Worm (Caenorhabditis elegans) whole organism, mixed stage, embryonic: ENCODE data around the gene T09B9.4.
A peak's percentile ranks its signal among the peaks of the same experiment; 100 is the strongest.

ENCODE experiments used
- cnd-1 ChIP-seq: fragments of 200-800 bp; sonication (Bioruptor generic); optimal IDR thresholded peaks from 2 replicates; lab custom pipeline; 2018; ENCODE audit warnings: mild to moderate bottlenecking, missing genetic modification characterization, missing compliant biosample characterization
- hlh-1 ChIP-seq: fragments of 150-350 bp; optimal IDR thresholded peaks from 2 replicates; lab custom pipeline; 2014; ENCODE audit warnings: missing biosample characterization, missing genetic modification reagents, missing genetic modification characterization
- mep-1 ChIP-seq: fragments of 150-350 bp; optimal IDR thresholded peaks from 2 replicates; lab custom pipeline; 2017; ENCODE audit warnings: missing biosample characterization, missing genetic modification reagents, missing genetic modification characterization, inconsistent platforms
- nhr-2 ChIP-seq: fragments of 150-350 bp; optimal IDR thresholded peaks from 2 replicates; lab custom pipeline; 2014; ENCODE audit warnings: missing biosample characterization, missing genetic modification characterization
- sem-2 ChIP-seq: fragments of 200-800 bp; sonication (Bioruptor generic); optimal IDR thresholded peaks from 2 replicates; lab custom pipeline; 2018; ENCODE audit warnings: mild to moderate bottlenecking, missing genetic modification characterization, missing compliant biosample characterization
- snpc-4 ChIP-seq: fragments of 150-350 bp; optimal IDR thresholded peaks from 2 replicates; lab custom pipeline; 2014; ENCODE audit warnings: missing biosample characterization, missing genetic modification characterization
- unc-120 ChIP-seq: sonication (generic microtip); optimal IDR thresholded peaks from 2 replicates; lab custom pipeline; 2017; ENCODE audit warnings: missing genetic modification characterization, missing compliant biosample characterization; ENCODE audit not compliant: poor library complexity, severe bottlenecking
- unc-62 ChIP-seq: fragments of 150-350 bp; optimal IDR thresholded peaks from 2 replicates; lab custom pipeline; 2014; ENCODE audit warnings: missing biosample characterization, missing genetic modification reagents, missing genetic modification characterization
- ztf-11 ChIP-seq: fragments of 150-350 bp; optimal IDR thresholded peaks from 2 replicates; lab custom pipeline; 2014; ENCODE audit warnings: missing biosample characterization, missing genetic modification characterization

T09B9.4 gene

ce11 chrX:9735479-9735878, 38.7 kb downstream of the T09B9.4 start:
- TF ChIP-seq snpc-4 (tag; lab: Kevin White, UChicago) (no peak), unc-62 (GFP tag; lab: Kevin White, UChicago) (peak; percentile 5), mep-1 (tag; lab: Kevin White, UChicago) (no peak), cnd-1 (tag; lab: Kevin White, UChicago) (no peak), sem-2 (no peak), nhr-2 (tag; lab: Kevin White, UChicago) (no peak), ztf-11 (tag; lab: Kevin White, UChicago) (no peak), unc-120 (tag; lab: Kevin White, UChicago) (peak; percentile 82), hlh-1 (tag; lab: Kevin White, UChicago) (peak; percentile 98)
